Worm (Caenorhabditis elegans) whole organism, L2 larva: ENCODE measurements around the gene spp-24.
A peak's percentile ranks its signal among the peaks of the same experiment; 100 is the strongest.

Source experiments
- C34F6.9 ChIP-seq: fragments of 150-350 bp; optimal IDR thresholded peaks from 2 replicates; lab custom pipeline; 2014; ENCODE audit warnings: missing biosample characterization, missing genetic modification characterization
- F13H6.1 ChIP-seq: sonication (generic microtip); optimal IDR thresholded peaks from 2 replicates; lab custom pipeline; 2016; ENCODE audit warnings: missing genetic modification characterization, missing compliant biosample characterization
- R02D3.7 ChIP-seq: fragments of 150-350 bp; optimal IDR thresholded peaks from 2 replicates; lab custom pipeline; 2014; ENCODE audit warnings: missing biosample characterization, missing genetic modification characterization
- Y55F3AM.14 ChIP-seq: fragments of 200-800 bp; sonication (Bioruptor generic); optimal IDR thresholded peaks from 2 replicates; lab custom pipeline; 2018; ENCODE audit warnings: mild to moderate bottlenecking, missing genetic modification characterization, missing compliant biosample characterization
- ZK546.5 ChIP-seq: sonication (generic microtip); optimal IDR thresholded peaks from 2 replicates; lab custom pipeline; 2017; ENCODE audit warnings: missing biosample characterization, missing genetic modification characterization
- alr-1 ChIP-seq: fragments of 150-350 bp; optimal IDR thresholded peaks from 2 replicates; lab custom pipeline; 2014; ENCODE audit warnings: missing biosample characterization, missing genetic modification characterization
- ceh-16 ChIP-seq: fragments of 150-350 bp; optimal IDR thresholded peaks from 2 replicates; lab custom pipeline; 2014; ENCODE audit warnings: missing biosample characterization, missing genetic modification characterization
- ceh-82 ChIP-seq: fragments of 150-350 bp; optimal IDR thresholded peaks from 2 replicates; lab custom pipeline; 2014; ENCODE audit warnings: missing biosample characterization, missing genetic modification characterization
- crh-2 ChIP-seq: sonication (generic microtip); optimal IDR thresholded peaks from 2 replicates; lab custom pipeline; 2017; ENCODE audit warnings: missing biosample characterization, missing genetic modification characterization
- dmd-4 ChIP-seq: sonication (generic microtip); optimal IDR thresholded peaks from 2 replicates; lab custom pipeline; 2017; ENCODE audit warnings: missing biosample characterization, missing genetic modification characterization
- egl-27 ChIP-seq: sonication (generic microtip); optimal IDR thresholded peaks from 3 replicates; lab custom pipeline; 2017; ENCODE audit warnings: missing biosample characterization, missing genetic modification reagents, missing genetic modification characterization
- elt-1 ChIP-seq: fragments of 150-350 bp; optimal IDR thresholded peaks from 2 replicates; lab custom pipeline; 2014; ENCODE audit warnings: missing biosample characterization, missing genetic modification characterization
- gmeb-1 ChIP-seq: fragments of 150-350 bp; optimal IDR thresholded peaks from 2 replicates; lab custom pipeline; 2014; ENCODE audit warnings: missing biosample characterization, missing genetic modification characterization
- lin-11 ChIP-seq: fragments of 150-350 bp; sonication (generic microtip); optimal IDR thresholded peaks from 2 replicates; lab custom pipeline; 2014; ENCODE audit warnings: missing biosample characterization, missing genetic modification characterization, inconsistent platforms, mixed read lengths
- lin-13 ChIP-seq: fragments of 150-350 bp; optimal IDR thresholded peaks from 2 replicates; lab custom pipeline; 2014; ENCODE audit warnings: missing biosample characterization, missing genetic modification reagents, missing genetic modification characterization
- lin-39 ChIP-seq: fragments of 150-350 bp; optimal IDR thresholded peaks from 2 replicates; lab custom pipeline; 2014; ENCODE audit warnings: missing biosample characterization, missing genetic modification reagents, missing genetic modification characterization
- lsy-2 ChIP-seq, 2 experiments: fragments of 150-350 bp in 1 of 2; sonication (generic microtip) in 1 of 2; optimal IDR thresholded peaks; 2 replicates each; lab custom pipeline; 2014 to 2017; ENCODE audit warnings: missing biosample characterization in 2 of 2, missing genetic modification characterization in 2 of 2
- mab-5 ChIP-seq: fragments of 150-350 bp; optimal IDR thresholded peaks from 2 replicates; lab custom pipeline; 2014; ENCODE audit warnings: missing biosample characterization, missing genetic modification characterization
- mdl-1 ChIP-seq, 2 experiments: fragments of 150-350 bp in 1 of 2; sonication (generic microtip) in 1 of 2; optimal IDR thresholded peaks; 2 replicates each; lab custom pipeline; 2017; ENCODE audit warnings: missing biosample characterization in 2 of 2, missing genetic modification characterization in 2 of 2
- nhr-11 ChIP-seq: fragments of 150-350 bp; optimal IDR thresholded peaks from 2 replicates; lab custom pipeline; 2014; ENCODE audit warnings: missing biosample characterization, missing genetic modification characterization
- nhr-12 ChIP-seq: fragments of 150-350 bp; optimal IDR thresholded peaks from 2 replicates; lab custom pipeline; 2014; ENCODE audit warnings: missing biosample characterization, missing genetic modification characterization
- nhr-23 ChIP-seq: fragments of 150-350 bp; optimal IDR thresholded peaks from 2 replicates; lab custom pipeline; 2014; ENCODE audit warnings: missing biosample characterization, missing genetic modification reagents, missing genetic modification characterization
- nhr-237 ChIP-seq: fragments of 150-350 bp; optimal IDR thresholded peaks from 2 replicates; lab custom pipeline; 2014; ENCODE audit warnings: missing biosample characterization, missing genetic modification characterization
- nhr-6 ChIP-seq: fragments of 150-350 bp; optimal IDR thresholded peaks from 2 replicates; lab custom pipeline; 2014; ENCODE audit warnings: missing biosample characterization, missing genetic modification characterization
- nhr-77 ChIP-seq: fragments of 150-350 bp; optimal IDR thresholded peaks from 2 replicates; lab custom pipeline; 2014; ENCODE audit warnings: missing biosample characterization, missing genetic modification characterization
- skn-1 ChIP-seq: sonication (generic microtip); optimal IDR thresholded peaks from 2 replicates; lab custom pipeline; 2017; ENCODE audit warnings: missing biosample characterization, missing genetic modification characterization
- sma-3 ChIP-seq: sonication (generic microtip); optimal IDR thresholded peaks from 2 replicates; lab custom pipeline; 2016; ENCODE audit warnings: missing genetic modification reagents, missing genetic modification characterization, missing compliant biosample characterization
- snpc-4 ChIP-seq: fragments of 150-350 bp; optimal IDR thresholded peaks from 2 replicates; lab custom pipeline; 2014; ENCODE audit warnings: missing biosample characterization, missing genetic modification characterization
- unc-39 ChIP-seq: fragments of 150-350 bp; optimal IDR thresholded peaks from 2 replicates; lab custom pipeline; 2014; ENCODE audit warnings: missing biosample characterization, missing genetic modification characterization
- unc-55 ChIP-seq: fragments of 150-350 bp; sonication (generic microtip); optimal IDR thresholded peaks from 3 replicates; lab custom pipeline; 2014; ENCODE audit warnings: missing biosample characterization, missing genetic modification reagents, missing genetic modification characterization
- zag-1 ChIP-seq: fragments of 150-350 bp; optimal IDR thresholded peaks from 2 replicates; lab custom pipeline; 2014; ENCODE audit warnings: missing biosample characterization, missing genetic modification characterization
- ztf-1 ChIP-seq: fragments of 200-800 bp; sonication (Bioruptor generic); conservative IDR thresholded peaks from 2 replicates; pipeline ENCODE4 v1.3.6; 2022; ENCODE audit warnings: missing genetic modification characterization, missing compliant biosample characterization
- ztf-11 ChIP-seq: sonication (generic microtip); optimal IDR thresholded peaks from 2 replicates; lab custom pipeline; 2017; ENCODE audit warnings: missing biosample characterization, missing genetic modification characterization
- ztf-4 ChIP-seq: fragments of 150-350 bp; optimal IDR thresholded peaks from 2 replicates; lab custom pipeline; 2014; ENCODE audit warnings: missing biosample characterization, missing genetic modification characterization

spp-24 gene

DNA sequence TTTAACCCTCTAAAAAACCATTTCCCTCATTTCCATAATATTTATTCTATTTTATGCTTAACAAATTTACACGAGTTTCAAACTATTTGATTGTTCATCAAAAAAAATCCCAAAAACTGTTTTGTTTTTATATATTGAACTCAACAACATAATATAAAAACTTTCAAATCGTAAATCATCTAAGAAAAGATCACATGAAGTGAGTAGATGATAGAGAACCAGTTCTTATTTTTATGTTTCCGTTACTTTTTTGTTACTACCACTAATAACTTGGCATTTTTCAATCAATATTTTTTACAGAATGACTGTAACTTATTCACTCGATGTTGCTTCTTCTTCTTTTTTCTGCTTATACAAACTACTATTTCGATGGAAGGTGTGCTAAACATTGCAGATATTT is 26.7 kb downstream of the spp-24 start, which contains the start of gene best-3:
best-3 (plus strand) TSS at position 301 of the 400 bp plus-strand sequence.
- no peak for TF ChIP-seq nhr-77 (tag; lab: Kevin White, UChicago)
- no peak for TF ChIP-seq nhr-237 (tag; lab: Kevin White, UChicago)
- TF ChIP-seq ZK546.5 (tag; lab: Kevin White, UChicago) = no peak
- TF ChIP-seq C34F6.9 (tag; lab: Kevin White, UChicago) = no peak
- no peak for TF ChIP-seq zag-1 (tag; lab: Kevin White, UChicago)
- no peak for TF ChIP-seq ztf-4 (tag; lab: Kevin White, UChicago)
- no peak for TF ChIP-seq lin-13 (GFP tag; lab: Kevin White, UChicago)
- TF ChIP-seq dmd-4 (tag; lab: Kevin White, UChicago) = no peak
- TF ChIP-seq Y55F3AM.14 (GFP tag; lab: Kevin White, UChicago) = no peak
- TF ChIP-seq unc-39 (tag; lab: Kevin White, UChicago) = no peak
- no peak for TF ChIP-seq nhr-6 (tag; lab: Kevin White, UChicago)
- no peak for TF ChIP-seq lsy-2 (tag; optimal IDR thresholded peaks at IDR 0.05; lab: Kevin White, UChicago)
- no peak for TF ChIP-seq nhr-11
- TF ChIP-seq lin-11 = no peak
- TF ChIP-seq F13H6.1 (tag; lab: Kevin White, UChicago) = no peak
- no peak for TF ChIP-seq mab-5 (tag; lab: Kevin White, UChicago)
- TF ChIP-seq alr-1 (tag; lab: Kevin White, UChicago) = no peak

ce11 chrII:11783-12182 is 27.6 kb downstream of the spp-24 start, which contains the start of gene best-4:
best-4 (minus strand) TSS chrII:11883.
- no peak for TF ChIP-seq crh-2 (tag; lab: Kevin White, UChicago)
- TF ChIP-seq sma-3 (GFP tag; lab: Kevin White, UChicago) = no peak
- TF ChIP-seq mdl-1 (tag; optimal IDR thresholded peaks at IDR 0.05; lab: Kevin White, UChicago) = no peak
- TF ChIP-seq elt-1 (tag; lab: Kevin White, UChicago) = no peak
- no peak for TF ChIP-seq ceh-16
- TF ChIP-seq lin-11 = no peak
- no peak for TF ChIP-seq C34F6.9 (tag; lab: Kevin White, UChicago)
- no peak for TF ChIP-seq ztf-11
- TF ChIP-seq ceh-82 (tag; lab: Kevin White, UChicago) = no peak
- no peak for TF ChIP-seq gmeb-1 (tag; lab: Kevin White, UChicago)
- no peak for TF ChIP-seq R02D3.7 (tag; lab: Kevin White, UChicago)
- no peak for TF ChIP-seq Y55F3AM.14 (GFP tag; lab: Kevin White, UChicago)
- no peak for TF ChIP-seq nhr-12
- no peak for TF ChIP-seq nhr-23
- no peak for TF ChIP-seq snpc-4 (tag; lab: Kevin White, UChicago)
- no peak for TF ChIP-seq ztf-1 (GFP tag; lab: Robert Waterston, UW)
- no peak for TF ChIP-seq alr-1 (tag; lab: Kevin White, UChicago)
- no peak for TF ChIP-seq egl-27 (tag; lab: Kevin White, UChicago)

ce11 chrII:8212-8611 is 31.1 kb downstream of the spp-24 start:
- TF ChIP-seq ztf-11 (no peak), nhr-6 (tag; lab: Kevin White, UChicago) (peak; percentile 88)
- TF ChIP-seq, all 48 proteins: peak for 1

- TF ChIP-seq skn-1 (tag; lab: Kevin White, UChicago) (no peak), lin-39 (tag; lab: Kevin White, UChicago) (no peak), nhr-6 (tag; lab: Kevin White, UChicago) (peak; percentile 87)
These were observed 33.0 kb downstream of the spp-24 start, which contains the start of gene osta-1 for ce11 chrII:6349-6748. osta-1 (plus strand) TSS chrII:6657.

DNA sequence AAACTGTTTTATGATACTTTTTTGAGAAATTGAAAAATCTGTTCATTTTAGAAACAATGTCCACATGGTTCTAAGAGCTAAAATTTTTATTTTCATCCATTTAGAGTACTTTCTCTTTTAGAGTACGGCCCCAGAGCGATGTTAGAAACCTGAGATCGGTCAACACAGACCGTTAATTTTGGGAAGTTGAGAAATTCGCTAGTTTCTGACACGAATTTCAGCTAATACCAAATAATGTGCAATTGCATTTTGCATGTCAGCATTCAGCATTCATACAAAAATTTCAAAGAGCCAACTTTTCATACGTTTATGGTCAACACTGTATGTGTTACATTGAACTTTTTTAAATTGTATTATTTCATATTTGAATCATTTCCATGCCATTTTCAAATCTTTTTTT is 34.5 kb downstream of the spp-24 start:
- TF ChIP-seq zag-1 (tag; lab: Kevin White, UChicago) (no peak), skn-1 (tag; lab: Kevin White, UChicago) (no peak), crh-2 (tag; lab: Kevin White, UChicago) (no peak), R02D3.7 (tag; lab: Kevin White, UChicago) (no peak), ceh-82 (tag; lab: Kevin White, UChicago) (no peak), unc-55 (no peak)
